Fruit fly (Drosophila melanogaster) whole organism, embryonic: ENCODE data around the gene Mst89B.
A peak's percentile ranks its signal among the peaks of the same experiment; 100 is the strongest.

ENCODE experiments used
- Awh ChIP-seq: fragments of 200-800 bp; sonication (Bioruptor generic); IDR thresholded peaks from 2 replicates; pipeline ENCODE4, ENCODE4 v1.3.6; 2022; ENCODE audit warnings: missing biosample characterization, missing genetic modification characterization
- CG10267 ChIP-seq: fragments of 200-800 bp; sonication (Bioruptor generic); optimal IDR thresholded peaks from 2 replicates; lab custom pipeline; 2018; ENCODE audit warnings: missing biosample characterization, mild to moderate bottlenecking, missing genetic modification characterization, moderate library complexity
- CG10366 ChIP-seq: fragments of 200-800 bp; sonication (Bioruptor generic); IDR thresholded peaks from 2 replicates; pipeline ENCODE4 v1.3.6; 2022; ENCODE audit warnings: missing biosample characterization, missing genetic modification characterization
- CG11093 ChIP-seq: fragments of 200-800 bp; sonication (Bioruptor generic); IDR thresholded peaks from 3 replicates; pipeline ENCODE4 v1.3.6; 2022; ENCODE audit warnings: missing biosample characterization, missing genetic modification characterization
- CG12236 ChIP-seq: fragments of 200-800 bp; sonication (Bioruptor generic); optimal IDR thresholded peaks from 2 replicates; lab custom pipeline; 2016; ENCODE audit warnings: missing biosample characterization, missing genetic modification characterization
- CG12942 ChIP-seq: fragments of 200-800 bp; sonication (Bioruptor generic); optimal IDR thresholded peaks from 3 replicates; lab custom pipeline; 2016; ENCODE audit warnings: missing biosample characterization, missing genetic modification characterization
- CG14710 ChIP-seq: fragments of 200-800 bp; sonication (Bioruptor generic); optimal IDR thresholded peaks from 3 replicates; lab custom pipeline; 2019; ENCODE audit warnings: missing biosample characterization, mild to moderate bottlenecking, missing genetic modification characterization, moderate library complexity
- CG1832 ChIP-seq: fragments of 200-800 bp; sonication (Bioruptor generic); optimal IDR thresholded peaks from 2 replicates; lab custom pipeline; 2017; ENCODE audit warnings: missing biosample characterization, mild to moderate bottlenecking, missing genetic modification characterization, inconsistent platforms
- CG18599 ChIP-seq: fragments of 200-800 bp; sonication (Bioruptor generic); optimal IDR thresholded peaks from 3 replicates; lab custom pipeline; 2017; ENCODE audit warnings: missing biosample characterization, missing genetic modification characterization, mild to moderate bottlenecking, moderate library complexity, missing genetic modification reagents
- CG6175 ChIP-seq: fragments of 200-800 bp; sonication (Bioruptor generic); IDR thresholded peaks from 3 replicates; pipeline ENCODE4 v1.3.6; 2022; ENCODE audit warnings: missing biosample characterization, missing genetic modification characterization
- CG6272 ChIP-seq: fragments of 200-800 bp; sonication (Bioruptor generic); IDR thresholded peaks from 2 replicates; pipeline ENCODE4 v1.3.6; 2022; ENCODE audit warnings: missing biosample characterization, missing genetic modification characterization
- CG6791 ChIP-seq: fragments of 200-800 bp; sonication (Bioruptor generic); IDR thresholded peaks from 3 replicates; pipeline ENCODE4 v1.3.6; 2022; ENCODE audit warnings: missing biosample characterization, missing genetic modification characterization; ENCODE audit not compliant: partially characterized antibody
- CG7271 ChIP-seq: fragments of 200-800 bp; sonication (Bioruptor generic); optimal IDR thresholded peaks from 2 replicates; lab custom pipeline; 2018; ENCODE audit warnings: missing biosample characterization, mild to moderate bottlenecking, missing genetic modification characterization, moderate library complexity
- CG7839 ChIP-seq: fragments of 200-800 bp; sonication (Bioruptor generic); optimal IDR thresholded peaks from 3 replicates; lab custom pipeline; 2018; ENCODE audit warnings: missing biosample characterization, mild to moderate bottlenecking, missing genetic modification characterization, moderate library complexity
- CG7928 ChIP-seq: fragments of 200-800 bp; sonication (Bioruptor generic); optimal IDR thresholded peaks from 2 replicates; lab custom pipeline; 2017; ENCODE audit warnings: missing biosample characterization, mild to moderate bottlenecking, missing genetic modification characterization
- CG8388 ChIP-seq: fragments of 200-800 bp; sonication (Bioruptor generic); optimal IDR thresholded peaks from 2 replicates; lab custom pipeline; 2019; ENCODE audit warnings: missing biosample characterization, mild to moderate bottlenecking, missing genetic modification characterization, moderate library complexity
- CHES-1-like ChIP-seq: fragments of 200-800 bp; sonication (Bioruptor generic); optimal IDR thresholded peaks from 2 replicates; lab custom pipeline; 2016; ENCODE audit warnings: missing biosample characterization, missing genetic modification characterization
- Ets65A ChIP-seq: fragments of 200-800 bp; sonication (Bioruptor generic); peaks from one replicate; lab custom pipeline; 2016; ENCODE audit warnings: missing biosample characterization, missing genetic modification characterization
- H2.0 ChIP-seq: fragments of 200-800 bp; sonication (Bioruptor generic); IDR thresholded peaks from 2 replicates; pipeline ENCODE4 v1.3.6; 2022; ENCODE audit warnings: missing biosample characterization, missing genetic modification characterization
- Hand ChIP-seq: fragments of 200-800 bp; sonication (Bioruptor generic); optimal IDR thresholded peaks from 2 replicates; lab custom pipeline; 2017; ENCODE audit warnings: mild to moderate bottlenecking, missing biosample characterization, missing genetic modification reagents, missing genetic modification characterization
- Hr51 ChIP-seq, 2 experiments: fragments of 200-800 bp; sonication (Bioruptor generic); optimal IDR thresholded peaks; 2 replicates in 1 of 2; 3 replicates in 1 of 2; lab custom pipeline; 2016 to 2018; ENCODE audit warnings: missing biosample characterization in 2 of 2, missing genetic modification characterization in 2 of 2, mild to moderate bottlenecking in 1 of 2, moderate library complexity in 1 of 2
- Hr78 ChIP-seq, 2 experiments: fragments of 200-800 bp in 1 of 2; fragments of >200 bp in 1 of 2; sonication (Bioruptor generic) in 1 of 2; optimal IDR thresholded peaks; 2 replicates each; lab custom pipeline; 2017 to 2019; ENCODE audit warnings: missing biosample characterization in 2 of 2, missing genetic modification characterization in 2 of 2, mild to moderate bottlenecking in 1 of 2, moderate library complexity in 1 of 2
- Hsf ChIP-seq: fragments of 200-800 bp; sonication (Bioruptor generic); optimal IDR thresholded peaks from 3 replicates; lab custom pipeline; 2016; ENCODE audit warnings: missing biosample characterization, missing genetic modification characterization
- Myb ChIP-seq: fragments of 200-800 bp; sonication (Bioruptor generic); optimal IDR thresholded peaks from 2 replicates; lab custom pipeline; 2016; ENCODE audit warnings: missing biosample characterization, missing genetic modification characterization
- NFAT ChIP-seq: fragments of 200-800 bp; sonication (Bioruptor generic); IDR thresholded peaks from 2 replicates; pipeline ENCODE4 v1.3.6; 2022; ENCODE audit warnings: missing biosample characterization, missing genetic modification characterization
- Oli ChIP-seq: fragments of 200-800 bp; sonication (Bioruptor generic); optimal IDR thresholded peaks from 2 replicates; lab custom pipeline; 2018; ENCODE audit warnings: missing biosample characterization, mild to moderate bottlenecking, missing genetic modification characterization, moderate library complexity
- Optix ChIP-seq: fragments of 200-800 bp; sonication (Bioruptor generic); IDR thresholded peaks from 3 replicates; pipeline ENCODE4 v1.3.6; 2022; ENCODE audit warnings: missing biosample characterization, missing genetic modification characterization
- Poxn ChIP-seq: fragments of 200-800 bp; sonication (Bioruptor generic); IDR thresholded peaks from 2 replicates; pipeline ENCODE4 v1.3.6; 2022; ENCODE audit warnings: missing biosample characterization, missing genetic modification characterization
- Side ChIP-seq: fragments of 200-800 bp; sonication (Bioruptor generic); optimal IDR thresholded peaks from 2 replicates; lab custom pipeline; 2016; ENCODE audit warnings: missing biosample characterization, missing genetic modification characterization
- YL-1 ChIP-seq: fragments of 200-800 bp; sonication (Bioruptor generic); optimal IDR thresholded peaks from 3 replicates; lab custom pipeline; 2017; ENCODE audit warnings: missing biosample characterization, mild to moderate bottlenecking, missing genetic modification characterization
- ase ChIP-seq: fragments of 200-800 bp; sonication (Bioruptor generic); IDR thresholded peaks from 3 replicates; pipeline ENCODE4 v1.3.6; 2022; ENCODE audit warnings: missing biosample characterization, missing genetic modification characterization
- ato ChIP-seq: fragments of 200-800 bp; sonication (Bioruptor generic); IDR thresholded peaks from 2 replicates; pipeline ENCODE4 v1.3.6; 2022; ENCODE audit warnings: missing biosample characterization, missing genetic modification characterization; ENCODE audit not compliant: partially characterized antibody
- emc ChIP-seq: fragments of 200-800 bp; sonication (Bioruptor generic); optimal IDR thresholded peaks from 2 replicates; lab custom pipeline; 2016; ENCODE audit warnings: missing biosample characterization, missing genetic modification characterization
- esg ChIP-seq: fragments of 200-800 bp; sonication (Bioruptor generic); conservative IDR thresholded peaks from 2 replicates; pipeline ENCODE4 v1.3.6; 2022; ENCODE audit warnings: missing biosample characterization, missing genetic modification characterization
- fd96Cb ChIP-seq: fragments of 200-800 bp; sonication (Bioruptor generic); optimal IDR thresholded peaks from 2 replicates; lab custom pipeline; 2018; ENCODE audit warnings: missing biosample characterization, mild to moderate bottlenecking, missing genetic modification characterization, moderate library complexity
- kay ChIP-seq: fragments of 200-800 bp; sonication (Bioruptor generic); optimal IDR thresholded peaks from 2 replicates; lab custom pipeline; 2016; ENCODE audit warnings: missing biosample characterization, missing genetic modification characterization
- lola ChIP-seq, 3 experiments: fragments of >200 bp in 2 of 3; fragments of 200-800 bp in 1 of 3; sonication (Bioruptor generic) in 1 of 3; optimal IDR thresholded peaks; 2 replicates each; lab custom pipeline; 2017 to 2019; ENCODE audit warnings: missing biosample characterization in 3 of 3, missing genetic modification characterization in 3 of 3, mild to moderate bottlenecking in 1 of 3, moderate library complexity in 1 of 3
- lov ChIP-seq, 2 experiments: fragments of 200-800 bp in 1 of 2; fragments of >200 bp in 1 of 2; sonication (Bioruptor generic) in 1 of 2; IDR thresholded peaks in 1 of 2; optimal IDR thresholded peaks in 1 of 2; 2 replicates in 1 of 2; 3 replicates in 1 of 2; pipeline versions ENCODE4 v1.3.6 to Lab custom; 2017 to 2022; ENCODE audit warnings: missing biosample characterization in 1 of 2, missing genetic modification characterization in 1 of 2
- org-1 ChIP-seq: fragments of 200-800 bp; sonication (Bioruptor generic); optimal IDR thresholded peaks from 2 replicates; lab custom pipeline; 2017; ENCODE audit warnings: missing biosample characterization, missing genetic modification characterization
- p53 ChIP-seq: fragments of 200-800 bp; sonication (Bioruptor generic); optimal IDR thresholded peaks from 2 replicates; lab custom pipeline; 2016; ENCODE audit warnings: missing biosample characterization, missing genetic modification characterization
- pfk ChIP-seq: fragments of 200-800 bp; sonication (Bioruptor generic); optimal IDR thresholded peaks from 2 replicates; lab custom pipeline; 2018; ENCODE audit warnings: missing biosample characterization, mild to moderate bottlenecking, missing genetic modification characterization, moderate library complexity
- pita ChIP-seq: fragments of 200-800 bp; sonication (Bioruptor generic); optimal IDR thresholded peaks from 2 replicates; lab custom pipeline; 2017; ENCODE audit warnings: missing biosample characterization, mild to moderate bottlenecking, missing genetic modification characterization
- pum ChIP-seq: fragments of 200-800 bp; sonication (Bioruptor generic); optimal IDR thresholded peaks from 2 replicates; lab custom pipeline; 2016; ENCODE audit warnings: missing biosample characterization, missing genetic modification characterization
- salm ChIP-seq: fragments of 200-800 bp; sonication (Bioruptor generic); optimal IDR thresholded peaks from 2 replicates; lab custom pipeline; 2018; ENCODE audit warnings: missing biosample characterization, mild to moderate bottlenecking, missing genetic modification characterization
- scrt ChIP-seq: fragments of 200-800 bp; sonication (Bioruptor generic); optimal IDR thresholded peaks from 2 replicates; lab custom pipeline; 2018; ENCODE audit warnings: missing biosample characterization, mild to moderate bottlenecking, missing genetic modification characterization, moderate library complexity
- sisA ChIP-seq: fragments of 200-800 bp; sonication (Bioruptor generic); IDR thresholded peaks from 2 replicates; pipeline ENCODE4 v1.3.6; 2022; ENCODE audit warnings: missing biosample characterization, missing genetic modification characterization
- ssp ChIP-seq: fragments of 200-800 bp; sonication (Bioruptor generic); IDR thresholded peaks from 2 replicates; pipeline ENCODE4 v1.3.6; 2022; ENCODE audit warnings: missing biosample characterization, missing genetic modification characterization
- tx ChIP-seq: fragments of 200-800 bp; sonication (Bioruptor generic); optimal IDR thresholded peaks from 2 replicates; lab custom pipeline; 2016; ENCODE audit warnings: missing biosample characterization, missing genetic modification characterization

The Mst89B gene

dm6 chr3R:16222300-16222903 is 44.4 kb upstream of the Mst89B start (continued):
- peak; percentile 99 for TF ChIP-seq p53 (GFP tag; lab: Kevin White, UChicago)
- TF ChIP-seq pum: peak; percentile 100
- TF ChIP-seq salm (tag; lab: Kevin White, UChicago): peak; percentile 99
- TF ChIP-seq CG10267 (tag; lab: Kevin White, UChicago): peak; percentile 93
- TF ChIP-seq CG14710: peak; percentile 94
- TF ChIP-seq CG8388 (GFP tag; lab: Kevin White, UChicago): peak; percentile 98
- peak; percentile 95 for TF ChIP-seq Myb (GFP tag; lab: Kevin White, UChicago)
- TF ChIP-seq NFAT: peak; percentile 99
- peak; percentile 100 for TF ChIP-seq H2.0
- TF ChIP-seq ssp (GFP tag; lab: Robert Waterston, UW): peak; percentile 96
- TF ChIP-seq Optix: peak; percentile 100
- TF ChIP-seq Hr51 (GFP tag; optimal IDR thresholded peaks at IDR 0.05; lab: Kevin White, UChicago): peak; percentile 99
- TF ChIP-seq CG10366 (GFP tag; lab: Robert Waterston, UW): peak; percentile 100
- peak; percentile 82 for TF ChIP-seq CG7928 (GFP tag; lab: Kevin White, UChicago)
- peak; percentile 100 for TF ChIP-seq fd96Cb (tag; lab: Kevin White, UChicago)
- TF ChIP-seq CG1832 (GFP tag; lab: Kevin White, UChicago): peak; percentile 69
- TF ChIP-seq kay (GFP tag; lab: Kevin White, UChicago): peak; percentile 99
- TF ChIP-seq CG6175 (GFP tag; lab: Robert Waterston, UW): peak; percentile 98
- TF ChIP-seq Awh (GFP tag; lab: Robert Waterston, UW): peak; percentile 100
- peak; percentile 99 for TF ChIP-seq Hsf
- peak; percentile 100 for TF ChIP-seq Side (GFP tag; lab: Kevin White, UChicago)
- TF ChIP-seq CHES-1-like: peak; percentile 99
- peak; percentile 100 for TF ChIP-seq CG6272
- peak; percentile 92 for TF ChIP-seq CG7271 (tag; lab: Kevin White, UChicago)
- no peak for TF ChIP-seq pita (GFP tag; lab: Kevin White, UChicago)
- peak; percentile 99 for TF ChIP-seq CG12236 (GFP tag; lab: Kevin White, UChicago)
- TF ChIP-seq CG7839 (tag; lab: Kevin White, UChicago): peak; percentile 100
- TF ChIP-seq Poxn: peak; percentile 96
- TF ChIP-seq scrt (GFP tag; lab: Kevin White, UChicago): peak; percentile 98
- peak; percentile 100 for TF ChIP-seq Ets65A
- TF ChIP-seq emc (GFP tag; lab: Kevin White, UChicago): peak; percentile 99
- peak; percentile 71 for TF ChIP-seq pfk (GFP tag; lab: Kevin White, UChicago)
- TF ChIP-seq lola (GFP tag; optimal IDR thresholded peaks at IDR 0.05; lab: Kevin White, UChicago): peak in 2 of 3 experiments; percentile 37 to 64
- peak; percentile 100 for TF ChIP-seq CG18599 (GFP tag; lab: Kevin White, UChicago)
- no peak for TF ChIP-seq ato (GFP tag; lab: Robert Waterston, UW)
- TF ChIP-seq tx (GFP tag; lab: Kevin White, UChicago): peak; percentile 99
- peak; percentile 95 for TF ChIP-seq Hand (GFP tag; lab: Kevin White, UChicago)
- peak; percentile 99 for TF ChIP-seq org-1 (GFP tag; lab: Kevin White, UChicago)
- TF ChIP-seq CG11093 (GFP tag; lab: Robert Waterston, UW): peak; percentile 100
- TF ChIP-seq esg (GFP tag; lab: Robert Waterston, UW): peak; percentile 100
- TF ChIP-seq Hr78 (GFP tag; optimal IDR thresholded peaks at IDR 0.05; lab: Kevin White, UChicago): peak in 1 of 2 experiments; percentile 92
- TF ChIP-seq sisA (GFP tag; lab: Robert Waterston, UW): peak; percentile 100
- TF ChIP-seq YL-1 (GFP tag; lab: Kevin White, UChicago): peak; percentile 94
- TF ChIP-seq Oli (tag; lab: Kevin White, UChicago): peak; percentile 99
- peak; percentile 100 for TF ChIP-seq ase (GFP tag; lab: Robert Waterston, UW)
- 0 out of 3 replicates have a peak, but pooled peaks have one; percentile 27 for TF ChIP-seq CG6791 (GFP tag; lab: Robert Waterston, UW)
- TF ChIP-seq CG12942 (GFP tag; lab: Kevin White, UChicago): peak; percentile 99
- TF ChIP-seq lov (optimal IDR thresholded peaks at IDR 0.05; lab: Kevin White, UChicago): no peak
- peak; percentile 100 for TF ChIP-seq lov (GFP tag; IDR thresholded peaks at IDR 0.05; lab: Robert Waterston, UW)
